Fruit fly (Drosophila melanogaster) whole organism, adult: ENCODE measurements around the gene CG3529.

Source experiments
- CG11617 ChIP-seq: fragments of 200-800 bp; sonication (Bioruptor generic); optimal IDR thresholded peaks from 2 replicates; lab custom pipeline; 2017; ENCODE audit warnings: mild to moderate bottlenecking, missing biosample characterization, missing genetic modification reagents, missing genetic modification characterization
- CG12768 ChIP-seq: fragments of 200-800 bp; sonication (Bioruptor generic); optimal IDR thresholded peaks from 2 replicates; lab custom pipeline; 2017; ENCODE audit warnings: missing biosample characterization, missing genetic modification characterization, mild to moderate bottlenecking, moderate library complexity, missing genetic modification reagents
- CG33017 ChIP-seq: fragments of 200-800 bp; sonication (Bioruptor generic); optimal IDR thresholded peaks from 2 replicates; lab custom pipeline; 2018; ENCODE audit warnings: missing biosample characterization, mild to moderate bottlenecking, missing genetic modification characterization, moderate library complexity
- CG5204 ChIP-seq: fragments of 200-800 bp; sonication (Bioruptor generic); optimal IDR thresholded peaks from 2 replicates; lab custom pipeline; 2016; ENCODE audit warnings: missing biosample characterization, missing genetic modification characterization
- Crg-1 ChIP-seq: fragments of 200-800 bp; sonication (Bioruptor generic); optimal IDR thresholded peaks from 2 replicates; lab custom pipeline; 2016; ENCODE audit warnings: missing biosample characterization, missing genetic modification characterization
- Mnt ChIP-seq: fragments of 200-800 bp; sonication (Bioruptor generic); optimal IDR thresholded peaks from 2 replicates; lab custom pipeline; 2016; ENCODE audit warnings: missing biosample characterization, mild to moderate bottlenecking, missing genetic modification characterization
- bab1 ChIP-seq: fragments of 200-800 bp; sonication (Bioruptor generic); optimal IDR thresholded peaks from 3 replicates; lab custom pipeline; 2019; ENCODE audit warnings: missing biosample characterization, mild to moderate bottlenecking, missing genetic modification characterization, moderate library complexity
- cic ChIP-seq: fragments of 200-800 bp; sonication (Bioruptor generic); optimal IDR thresholded peaks from 2 replicates; lab custom pipeline; 2017; ENCODE audit warnings: missing biosample characterization, mild to moderate bottlenecking, missing genetic modification characterization, moderate library complexity
- cnc ChIP-seq, 2 experiments: fragments of >200 bp; optimal IDR thresholded peaks; 2 replicates each; lab custom pipeline; 2017
- kay ChIP-seq: fragments of 200-800 bp; sonication (Bioruptor generic); peaks from one replicate; lab custom pipeline; 2016; ENCODE audit warnings: missing biosample characterization, missing genetic modification characterization, borderline replicate concordance
- ovo ChIP-seq: fragments of 200-800 bp; sonication (Bioruptor generic); optimal IDR thresholded peaks from 2 replicates; lab custom pipeline; 2016; ENCODE audit warnings: missing biosample characterization, missing genetic modification characterization
- tj ChIP-seq: fragments of 200-800 bp; sonication (Bioruptor generic); optimal IDR thresholded peaks from 3 replicates; lab custom pipeline; 2017; ENCODE audit warnings: missing biosample characterization, mild to moderate bottlenecking, missing genetic modification characterization, moderate library complexity

DNA sequence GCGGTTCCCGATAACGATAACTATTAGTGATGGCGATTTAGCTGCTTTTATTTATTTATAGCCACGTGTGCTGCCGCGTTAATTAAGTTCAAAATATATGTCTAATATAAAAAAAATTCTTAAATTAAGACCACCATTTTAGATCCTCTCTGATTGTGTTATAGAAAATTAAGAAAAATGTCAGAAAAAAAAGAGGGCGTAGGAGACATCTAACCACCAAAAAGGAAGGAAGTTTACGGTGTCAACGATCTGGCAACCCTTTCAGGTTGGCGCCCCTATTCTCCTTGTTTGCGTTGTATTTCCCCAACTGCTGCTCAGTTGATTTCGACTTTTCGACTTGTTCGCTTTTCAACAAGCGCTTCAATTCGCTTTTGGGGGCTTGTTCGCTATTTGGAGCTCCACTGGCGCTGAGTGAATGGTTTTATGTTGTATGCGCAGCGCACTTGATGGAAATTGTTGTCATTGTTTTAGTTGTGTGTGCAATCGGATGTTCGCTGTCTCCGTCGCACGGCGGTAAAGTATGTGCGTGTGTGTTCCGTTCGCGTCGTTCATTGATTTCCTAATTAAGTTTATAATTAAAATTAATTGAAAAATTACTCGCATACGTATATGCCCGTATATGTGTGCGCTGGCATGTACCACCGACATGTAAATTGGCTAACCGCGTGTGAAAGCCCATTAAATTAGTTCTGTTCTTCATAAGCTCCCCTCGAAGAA, 14.3 kb downstream of the CG3529 start, which contains the start of the genes CG3434 and CG44838:
- TF ChIP-seq Mnt (peak; percentile 77), kay (GFP tag; lab: Kevin White, UChicago) (no peak), cic (GFP tag; lab: Kevin White, UChicago) (peak; percentile 55), bab1 (GFP tag; lab: Kevin White, UChicago) (peak; percentile 78), cnc (optimal IDR thresholded peaks at IDR 0.05; lab: Kevin White, UChicago) (no peak), CG33017 (peak; percentile 70), tj (GFP tag; lab: Kevin White, UChicago) (peak; percentile 48), CG5204 (GFP tag; lab: Kevin White, UChicago) (peak; percentile 62), CG12768 (GFP tag; lab: Kevin White, UChicago) (peak; percentile 69), Crg-1 (GFP tag; lab: Kevin White, UChicago) (peak; percentile 34), ovo (GFP tag; lab: Kevin White, UChicago) (no peak), CG11617 (GFP tag; lab: Kevin White, UChicago) (peak; percentile 72)
